Fruit fly (Drosophila melanogaster): ENCODE results near the gene Drsl3.

Drsl3 gene

dm6 chr3L:3303087-3303526, 11.7 kb upstream of the Drsl3 start, which contains the start of gene CG14968 (continued):
- peak; percentile 97 for TF ChIP-seq PHDP (tag; optimal IDR thresholded peaks at IDR 0.05)
- TF ChIP-seq HmgD (GFP tag; optimal IDR thresholded peaks at IDR 0.05), result no peak
- TF ChIP-seq fd102C (GFP tag; optimal IDR thresholded peaks at IDR 0.05), result no peak
- TF ChIP-seq rib (GFP tag; IDR thresholded peaks at IDR 0.05), result peak; percentile 94
- peak; percentile 75 for TF ChIP-seq zfh2 (GFP tag; optimal IDR thresholded peaks at IDR 0.05)
- no peak for TF ChIP-seq en (GFP tag; optimal IDR thresholded peaks at IDR 0.05)
- peak; percentile 99 for TF ChIP-seq vvl (GFP tag; IDR thresholded peaks at IDR 0.05)
- peak in 1 of 2 experiments; percentile 51 for TF ChIP-seq crp (GFP tag; optimal IDR thresholded peaks at IDR 0.05)
- TF ChIP-seq prd (optimal IDR thresholded peaks at IDR 0.05), result no peak
- peak; percentile 92 for TF ChIP-seq prd (GFP tag; IDR thresholded peaks at IDR 0.05)
- peak; percentile 86 for TF ChIP-seq onecut (GFP tag; IDR thresholded peaks at IDR 0.05)
- TF ChIP-seq ind (GFP tag; optimal IDR thresholded peaks at IDR 0.05), result peak; percentile 94
- TF ChIP-seq CG6765 (GFP tag; optimal IDR thresholded peaks at IDR 0.05), result peak; percentile 93
- TF ChIP-seq tio (GFP tag; optimal IDR thresholded peaks at IDR 0.05), result peak; percentile 84
- no peak for TF ChIP-seq NC2β (GFP tag; optimal IDR thresholded peaks at IDR 0.05)
- peak; percentile 85 for TF ChIP-seq Optix (GFP tag; IDR thresholded peaks at IDR 0.05)
- peak; percentile 93 for TF ChIP-seq CG31224 (GFP tag; IDR thresholded peaks at IDR 0.05)
- TF ChIP-seq Ets65A (GFP tag), result peak; percentile 92
- TF ChIP-seq B-H2 (GFP tag; optimal IDR thresholded peaks at IDR 0.05), result peak; percentile 87
- peak; percentile 62 for TF ChIP-seq CG10565 (GFP tag; optimal IDR thresholded peaks at IDR 0.05)
- peak; percentile 70 for TF ChIP-seq CG3065 (GFP tag; optimal IDR thresholded peaks at IDR 0.05)
- TF ChIP-seq amos (GFP tag; IDR thresholded peaks at IDR 0.05; ENCODE audit: partially characterized antibody), result no peak
- peak; percentile 92 for TF ChIP-seq Hmr (GFP tag; optimal IDR thresholded peaks at IDR 0.05)
- TF ChIP-seq org-1 (GFP tag; optimal IDR thresholded peaks at IDR 0.05), result peak; percentile 71
- no peak for TF ChIP-seq MESR4 (GFP tag; optimal IDR thresholded peaks at IDR 0.05)
- peak; percentile 95 for TF ChIP-seq ap (GFP tag; IDR thresholded peaks at IDR 0.05)
- TF ChIP-seq Xbp1 (GFP tag; optimal IDR thresholded peaks at IDR 0.05), result peak; percentile 93
- no peak for TF ChIP-seq CG6791 (GFP tag; IDR thresholded peaks at IDR 0.05; ENCODE audit: partially characterized antibody)
- TF ChIP-seq sima (GFP tag; optimal IDR thresholded peaks at IDR 0.05), result peak; percentile 69
- TF ChIP-seq YL-1 (GFP tag; optimal IDR thresholded peaks at IDR 0.05), result peak; percentile 41
- TF ChIP-seq Nf-YA (GFP tag; IDR thresholded peaks at IDR 0.05), result peak; percentile 92
- TF ChIP-seq CG4404 (GFP tag; IDR thresholded peaks at IDR 0.05), result peak; percentile 80
- TF ChIP-seq Poxn (GFP tag; IDR thresholded peaks at IDR 0.05), result peak; percentile 81
- TF ChIP-seq gcm (GFP tag; optimal IDR thresholded peaks at IDR 0.05), result peak; percentile 79
- peak; percentile 88 for TF ChIP-seq CG15011 (GFP tag; optimal IDR thresholded peaks at IDR 0.05)
- TF ChIP-seq gfzf (GFP tag; optimal IDR thresholded peaks at IDR 0.05), result peak; percentile 33
- TF ChIP-seq CG13894 (tag; optimal IDR thresholded peaks at IDR 0.05), result peak; percentile 94
- no peak for TF ChIP-seq Mes4 (GFP tag; optimal IDR thresholded peaks at IDR 0.05)
- TF ChIP-seq Deaf1 (tag; optimal IDR thresholded peaks at IDR 0.05), result peak; percentile 74
- peak; percentile 41; the same call in 1 of the 2 replicates for TF ChIP-seq dan (GFP tag; IDR thresholded peaks at IDR 0.05)
- TF ChIP-seq Dip3 (GFP tag; optimal IDR thresholded peaks at IDR 0.05), result peak; percentile 83
- peak; percentile 95 for TF ChIP-seq CG32772 (GFP tag; IDR thresholded peaks at IDR 0.05)
- peak; percentile 88 for TF ChIP-seq D19B (GFP tag; optimal IDR thresholded peaks at IDR 0.05)
- peak; percentile 71 for TF ChIP-seq CG8359 (GFP tag; optimal IDR thresholded peaks at IDR 0.05; ENCODE audit: borderline replicate concordance)
- TF ChIP-seq Atf3 (GFP tag; optimal IDR thresholded peaks at IDR 0.05), result peak; percentile 37
- TF ChIP-seq lov (optimal IDR thresholded peaks at IDR 0.05), result no peak
- peak; percentile 93 for TF ChIP-seq lov (GFP tag; IDR thresholded peaks at IDR 0.05)
- peak; percentile 51 for TF ChIP-seq maf-S (GFP tag; optimal IDR thresholded peaks at IDR 0.05)
- peak; percentile 95 for TF ChIP-seq Ada2b (GFP tag; IDR thresholded peaks at IDR 0.05)
- peak; percentile 96 for TF ChIP-seq Awh (GFP tag; IDR thresholded peaks at IDR 0.05)
- peak; percentile 82 for TF ChIP-seq cato (GFP tag; optimal IDR thresholded peaks at IDR 0.05; ENCODE audit: borderline replicate concordance)
- peak; percentile 57 for TF ChIP-seq fu2 (GFP tag; optimal IDR thresholded peaks at IDR 0.05)
